Worm (Caenorhabditis elegans) whole organism, midembryonic: ENCODE data around the gene nlp-68.

Experiments used
- T22C8.4 ChIP-seq: fragments of 200-800 bp; sonication (Bioruptor generic); IDR thresholded peaks from 2 replicates; pipeline ENCODE4 v1.3.6; 2022; ENCODE audit warnings: missing genetic modification characterization, missing compliant biosample characterization
- cog-1 ChIP-seq: sonication (generic microtip); optimal IDR thresholded peaks from 2 replicates; lab custom pipeline; 2016; ENCODE audit warnings: missing genetic modification characterization, missing compliant biosample characterization
- flt-1 ChIP-seq: fragments of 200-800 bp; sonication (Bioruptor generic); IDR thresholded peaks from 2 replicates; pipeline ENCODE4 v1.3.6; 2022; ENCODE audit warnings: missing genetic modification characterization, missing compliant biosample characterization
- med-1 ChIP-seq: sonication (generic microtip); optimal IDR thresholded peaks from 2 replicates; lab custom pipeline; 2017; ENCODE audit warnings: missing genetic modification characterization, mild to moderate bottlenecking, missing compliant biosample characterization, antibody characterized with exemption, missing genetic modification reagents; ENCODE audit not compliant: insufficient read depth
- ref-1 ChIP-seq: fragments of 200-800 bp; sonication (Bioruptor generic); conservative IDR thresholded peaks from 2 replicates; pipeline ENCODE4 v1.3.6; 2022; ENCODE audit warnings: missing genetic modification reagents, missing genetic modification characterization, missing compliant biosample characterization
- ztf-23 ChIP-seq: fragments of 200-800 bp; sonication (Bioruptor generic); IDR thresholded peaks from 2 replicates; pipeline ENCODE4 v1.3.6; 2022; ENCODE audit warnings: missing genetic modification reagents, missing genetic modification characterization, missing compliant biosample characterization
- ztf-29 ChIP-seq: fragments of 200-800 bp; sonication (Bioruptor generic); IDR thresholded peaks from 2 replicates; pipeline ENCODE4 v1.3.6; 2022; ENCODE audit warnings: missing genetic modification reagents, missing genetic modification characterization, missing compliant biosample characterization

DNA sequence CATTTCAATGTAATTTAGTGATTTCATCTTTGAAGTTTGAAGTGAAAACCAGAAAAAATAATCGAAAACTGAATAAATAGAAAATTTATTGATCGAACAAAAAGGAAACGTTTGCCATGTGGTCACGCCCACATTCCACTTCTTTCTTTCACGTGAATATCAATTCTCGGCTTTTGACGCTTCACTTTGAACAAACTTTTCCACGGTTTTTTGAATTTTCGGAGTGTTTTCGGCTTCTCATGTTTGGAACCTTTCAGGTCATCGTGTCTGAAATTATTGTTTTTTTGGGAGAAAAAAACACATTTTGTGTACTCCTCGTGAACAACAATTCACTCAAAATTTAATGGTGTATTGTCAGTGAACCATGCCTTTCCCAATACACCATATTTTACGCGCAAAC is 14.0 kb upstream of the nlp-68 start, which contains the start of gene T21C12.8:
- TF ChIP-seq flt-1 (GFP tag; lab: Robert Waterston, UW): no peak
- no peak for TF ChIP-seq cog-1 (tag; lab: Kevin White, UChicago)
- TF ChIP-seq ztf-29 (GFP tag; lab: Robert Waterston, UW): no peak
- TF ChIP-seq ref-1 (GFP tag; lab: Robert Waterston, UW): no peak
- no peak for TF ChIP-seq ztf-23 (GFP tag; lab: Robert Waterston, UW)
- no peak for TF ChIP-seq med-1 (GFP tag; lab: Kevin White, UChicago)
- TF ChIP-seq T22C8.4 (GFP tag; lab: Robert Waterston, UW): no peak
